Worm (Caenorhabditis elegans): ENCODE results near the gene K08E7.5.

K08E7.5 gene

DNA sequence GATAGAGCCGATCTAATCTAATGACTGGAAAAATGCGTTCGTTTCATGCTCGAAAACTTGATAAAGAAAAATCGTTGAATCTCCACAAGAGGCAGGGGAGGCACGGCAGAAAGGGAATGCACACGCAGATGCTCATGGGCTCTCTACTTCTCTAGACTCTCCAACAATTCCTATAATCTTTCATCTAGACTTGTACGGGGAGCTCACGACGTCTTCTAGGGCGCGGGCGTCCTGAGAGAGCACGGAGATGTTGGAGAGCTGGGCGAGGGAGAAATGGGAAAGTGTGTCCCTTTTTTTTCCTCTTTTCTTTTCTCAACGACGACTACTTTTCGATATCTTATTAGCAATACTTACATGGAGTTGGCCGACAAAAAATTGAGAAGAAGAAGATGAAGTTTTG lies 10.0 kb downstream of the K08E7.5 start (continued):
- TF ChIP-seq lin-35 (GFP tag; optimal IDR thresholded peaks at IDR 0.05) = peak in 1 of 2 experiments; percentile 14
- no peak for TF ChIP-seq elt-3 (tag; optimal IDR thresholded peaks at IDR 0.05)
- no peak for TF ChIP-seq nhr-19 (GFP tag; conservative IDR thresholded peaks at IDR 0.05)
- no peak for TF ChIP-seq ama-1 (optimal IDR thresholded peaks at IDR 0.05)
- no peak for TF ChIP-seq unc-62 (GFP tag; optimal IDR thresholded peaks at IDR 0.05)
- no peak for TF ChIP-seq nhr-77 (tag; optimal IDR thresholded peaks at IDR 0.05)
- TF ChIP-seq alr-1 (tag; optimal IDR thresholded peaks at IDR 0.05; ENCODE audit: borderline replicate concordance) = no peak
- TF ChIP-seq egl-13 (tag; optimal IDR thresholded peaks at IDR 0.05) = no peak
- no peak for TF ChIP-seq fos-1 (tag; optimal IDR thresholded peaks at IDR 0.05)
- TF ChIP-seq nhr-71 (tag; optimal IDR thresholded peaks at IDR 0.05) = no peak
- TF ChIP-seq nhr-11 (tag; optimal IDR thresholded peaks at IDR 0.05) = no peak
- no peak for TF ChIP-seq nhr-12 (tag; optimal IDR thresholded peaks at IDR 0.05)
- TF ChIP-seq C04F5.9 (tag; optimal IDR thresholded peaks at IDR 0.05) = no peak
- TF ChIP-seq xbp-1 (tag; optimal IDR thresholded peaks at IDR 0.05) = no peak
- TF ChIP-seq nhr-90 (tag; optimal IDR thresholded peaks at IDR 0.05; ENCODE audit: poor library complexity) = no peak
- peak; percentile 27 for TF ChIP-seq swsn-7 (tag; optimal IDR thresholded peaks at IDR 0.05)
- no peak for TF ChIP-seq lin-13 (GFP tag; optimal IDR thresholded peaks at IDR 0.05)
- TF ChIP-seq sox-4 (tag; optimal IDR thresholded peaks at IDR 0.05) = no peak
- no peak for TF ChIP-seq lir-3 (tag; optimal IDR thresholded peaks at IDR 0.05; ENCODE audit: poor library complexity)
- no peak for TF ChIP-seq efl-1 (optimal IDR thresholded peaks at IDR 0.05)
- no peak for TF ChIP-seq efl-1 (GFP tag; optimal IDR thresholded peaks at IDR 0.05 in 1 of 2)
- TF ChIP-seq dpl-1 (GFP tag; optimal IDR thresholded peaks at IDR 0.05) = no peak
- TF ChIP-seq nhr-20 (tag; optimal IDR thresholded peaks at IDR 0.05) = no peak
- no peak for TF ChIP-seq C16A3.4 (tag; optimal IDR thresholded peaks at IDR 0.05)
- TF ChIP-seq mdl-1 (tag; optimal IDR thresholded peaks at IDR 0.05) = no peak
- TF ChIP-seq F16B12.6 (tag; optimal IDR thresholded peaks at IDR 0.05) = no peak
- TF ChIP-seq tbx-2 (tag; optimal IDR thresholded peaks at IDR 0.05) = no peak
- no peak for TF ChIP-seq nhr-237 (tag; optimal IDR thresholded peaks at IDR 0.05)
- TF ChIP-seq mef-2 (tag; optimal IDR thresholded peaks at IDR 0.05) = no peak
- no peak for TF ChIP-seq hpl-2 (GFP tag; optimal IDR thresholded peaks at IDR 0.05)
- no peak for TF ChIP-seq jun-1 (tag; optimal IDR thresholded peaks at IDR 0.05)
- TF ChIP-seq lin-15B (tag; optimal IDR thresholded peaks at IDR 0.05) = no peak
- TF ChIP-seq unc-86 (tag; optimal IDR thresholded peaks at IDR 0.05) = no peak
- TF ChIP-seq snpc-4 (tag; optimal IDR thresholded peaks at IDR 0.05) = no peak
- TF ChIP-seq ceh-88 (GFP tag; IDR thresholded peaks at IDR 0.05) = no peak
- TF ChIP-seq ets-5 (GFP tag; IDR thresholded peaks at IDR 0.05) = no peak
- TF ChIP-seq nhr-47 (tag; optimal IDR thresholded peaks at IDR 0.05) = peak; percentile 14
- no peak for TF ChIP-seq lin-39 (tag; optimal IDR thresholded peaks at IDR 0.05)
- TF ChIP-seq sptf-1 (tag; optimal IDR thresholded peaks at IDR 0.05) = no peak
- no peak for TF ChIP-seq dsc-1 (tag; optimal IDR thresholded peaks at IDR 0.05)
- peak; percentile 9 for TF ChIP-seq rnt-1 (tag; optimal IDR thresholded peaks at IDR 0.05)
- no peak for TF ChIP-seq tlp-1 (tag; optimal IDR thresholded peaks at IDR 0.05)
- no peak for TF ChIP-seq pag-3 (tag; optimal IDR thresholded peaks at IDR 0.05; ENCODE audit: borderline replicate concordance, insufficient read depth)
- no peak for TF ChIP-seq ceh-8 (GFP tag; optimal IDR thresholded peaks at IDR 0.05)
- TF ChIP-seq fkh-4 (tag; optimal IDR thresholded peaks at IDR 0.05; ENCODE audit: borderline replicate concordance) = no peak
- no peak for TF ChIP-seq blmp-1 (tag; optimal IDR thresholded peaks at IDR 0.05)
- TF ChIP-seq Y116A8C.19 (tag; optimal IDR thresholded peaks at IDR 0.05; ENCODE audit: borderline replicate concordance) = no peak
- TF ChIP-seq lin-14 (GFP tag; optimal IDR thresholded peaks at IDR 0.05) = peak; percentile 74
- no peak for TF ChIP-seq aha-1 (tag; optimal IDR thresholded peaks at IDR 0.05)
